Fruit fly (Drosophila melanogaster) whole organism, pupa: ENCODE data around the gene capt.
A peak's percentile ranks its signal among the peaks of the same experiment; 100 is the strongest.

Experiments used
- CG10348 ChIP-seq: fragments of 200-800 bp; sonication (Bioruptor generic); IDR thresholded peaks from 2 replicates; pipeline ENCODE4 v1.3.6; 2022; ENCODE audit warnings: missing biosample characterization, missing genetic modification characterization
- CG12605 ChIP-seq: fragments of 200-800 bp; sonication (Bioruptor generic); IDR thresholded peaks from 2 replicates; pipeline ENCODE4 v1.3.6; 2022; ENCODE audit warnings: missing biosample characterization, missing genetic modification characterization
- CG13204 ChIP-seq: fragments of 200-800 bp; sonication (Bioruptor generic); optimal IDR thresholded peaks from 2 replicates; lab custom pipeline; 2018; ENCODE audit warnings: missing biosample characterization, mild to moderate bottlenecking, missing genetic modification characterization, moderate library complexity
- CG14655 ChIP-seq: fragments of 200-800 bp; sonication (Bioruptor generic); optimal IDR thresholded peaks from 3 replicates; lab custom pipeline; 2017; ENCODE audit warnings: mild to moderate bottlenecking, missing biosample characterization, missing genetic modification reagents, missing genetic modification characterization
- CG15710 ChIP-seq: fragments of 200-800 bp; sonication (Bioruptor generic); optimal IDR thresholded peaks from 2 replicates; lab custom pipeline; 2018; ENCODE audit warnings: missing biosample characterization, mild to moderate bottlenecking, missing genetic modification characterization, moderate library complexity
- CG17806 ChIP-seq: fragments of 200-800 bp; sonication (Bioruptor generic); optimal IDR thresholded peaks from 2 replicates; lab custom pipeline; 2018; ENCODE audit warnings: missing biosample characterization, mild to moderate bottlenecking, missing genetic modification characterization, moderate library complexity
- CG32121 ChIP-seq: fragments of 200-800 bp; sonication (Bioruptor generic); IDR thresholded peaks from 2 replicates; pipeline ENCODE4 v1.3.6; 2022; ENCODE audit warnings: missing biosample characterization, missing genetic modification characterization
- CG34367 ChIP-seq: fragments of 200-800 bp; sonication (Bioruptor generic); optimal IDR thresholded peaks from 2 replicates; lab custom pipeline; 2018; ENCODE audit warnings: missing biosample characterization, mild to moderate bottlenecking, missing genetic modification characterization
- CG4496 ChIP-seq: fragments of 200-800 bp; sonication (Bioruptor generic); IDR thresholded peaks from 3 replicates; pipeline ENCODE4 v1.3.6; 2022; ENCODE audit warnings: missing biosample characterization, missing genetic modification characterization
- CG8159 ChIP-seq: fragments of 200-800 bp; sonication (Bioruptor generic); optimal IDR thresholded peaks from 3 replicates; lab custom pipeline; 2018; ENCODE audit warnings: missing biosample characterization, mild to moderate bottlenecking, missing genetic modification characterization, moderate library complexity
- CG8301 ChIP-seq: fragments of 200-800 bp; sonication (Bioruptor generic); optimal IDR thresholded peaks from 2 replicates; lab custom pipeline; 2018; ENCODE audit warnings: missing biosample characterization, mild to moderate bottlenecking, missing genetic modification characterization
- CG9948 ChIP-seq: fragments of 200-800 bp; sonication (Bioruptor generic); optimal IDR thresholded peaks from 2 replicates; lab custom pipeline; 2018; ENCODE audit warnings: missing biosample characterization, mild to moderate bottlenecking, missing genetic modification characterization, moderate library complexity
- D1 ChIP-seq: fragments of 200-800 bp; sonication (Bioruptor generic); optimal IDR thresholded peaks from 2 replicates; lab custom pipeline; 2018; ENCODE audit warnings: missing biosample characterization, mild to moderate bottlenecking, missing genetic modification characterization, moderate library complexity
- EcR ChIP-seq: fragments of 200-800 bp; sonication (Bioruptor generic); optimal IDR thresholded peaks from 3 replicates; lab custom pipeline; 2019; ENCODE audit warnings: missing biosample characterization, missing genetic modification characterization, mild to moderate bottlenecking, moderate library complexity, missing genetic modification reagents
- Ets98B ChIP-seq: fragments of 200-800 bp; sonication (Bioruptor generic); IDR thresholded peaks from 2 replicates; pipeline ENCODE4 v1.3.6; 2022; ENCODE audit warnings: missing biosample characterization, missing genetic modification characterization
- Pif1A ChIP-seq: fragments of 200-800 bp; sonication (Bioruptor generic); optimal IDR thresholded peaks from 3 replicates; lab custom pipeline; 2016; ENCODE audit warnings: missing biosample characterization, missing genetic modification characterization
- Pif1B ChIP-seq: fragments of 200-800 bp; sonication (Bioruptor generic); optimal IDR thresholded peaks from 3 replicates; lab custom pipeline; 2016; ENCODE audit warnings: missing biosample characterization, missing genetic modification characterization
- Snoo ChIP-seq: fragments of 200-800 bp; sonication (Bioruptor generic); optimal IDR thresholded peaks from 3 replicates; lab custom pipeline; 2017; ENCODE audit warnings: missing biosample characterization, mild to moderate bottlenecking, missing genetic modification characterization, inconsistent platforms
- fd96Ca ChIP-seq: fragments of 200-800 bp; sonication (Bioruptor generic); IDR thresholded peaks from 3 replicates; pipeline ENCODE4 v1.3.6; 2022; ENCODE audit warnings: missing biosample characterization, missing genetic modification characterization
- gl ChIP-seq: fragments of 200-800 bp; sonication (Bioruptor generic); optimal IDR thresholded peaks from 2 replicates; lab custom pipeline; 2018; ENCODE audit warnings: missing biosample characterization, mild to moderate bottlenecking, missing genetic modification characterization
- rn ChIP-seq: fragments of 200-800 bp; sonication (Bioruptor generic); IDR thresholded peaks from 2 replicates; pipeline ENCODE4 v1.3.6; 2022; ENCODE audit warnings: missing biosample characterization, missing genetic modification characterization

Gene capt

DNA sequence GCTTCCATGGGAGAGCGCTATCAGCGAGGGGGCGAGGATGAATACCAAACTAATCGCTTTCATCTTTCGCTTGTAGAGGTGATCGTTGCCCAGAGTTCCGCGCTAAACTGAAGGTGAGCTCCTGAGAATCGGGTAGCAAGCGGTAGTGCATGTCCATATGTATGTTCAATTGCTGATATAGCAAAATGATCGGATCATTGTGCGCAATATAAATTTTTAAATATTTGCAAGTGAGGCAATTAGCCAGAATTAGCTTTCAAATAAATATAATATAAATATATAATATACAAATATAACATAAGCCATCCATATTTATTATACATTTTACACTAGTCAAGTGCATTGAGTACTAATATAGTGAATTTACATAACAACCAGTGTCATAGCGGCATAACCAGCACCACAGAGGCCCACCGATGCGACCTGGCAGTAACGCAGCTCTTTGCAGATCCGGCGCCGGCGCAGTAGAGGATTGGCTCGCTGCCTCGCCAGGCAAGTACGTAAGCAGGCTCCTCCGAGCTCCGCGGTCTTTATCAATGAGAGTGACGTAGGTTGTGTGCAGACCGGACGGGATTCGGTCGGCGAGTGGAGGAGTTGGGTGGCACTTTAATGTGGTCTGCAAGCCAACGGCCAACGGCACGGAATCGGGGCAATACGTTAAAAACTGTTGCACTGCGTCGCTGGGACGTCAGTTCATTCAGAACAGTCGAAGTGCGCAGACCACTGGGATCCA lies 23.9 kb downstream of the capt start, which contains the start of the genes Iris and CG4577:
Iris (minus strand) TSS at position 88 of the 733 bp plus-strand sequence.
CG4577 (plus strand) TSS at position 683 of the 733 bp plus-strand sequence.
- TF ChIP-seq CG32121 (GFP tag; lab: Robert Waterston, UW), result no peak
- no peak for TF ChIP-seq Ets98B (GFP tag; lab: Robert Waterston, UW)
- peak; percentile 2 for TF ChIP-seq CG17806 (tag; lab: Kevin White, UChicago)
- no peak for TF ChIP-seq CG9948 (tag; lab: Kevin White, UChicago)
- no peak for TF ChIP-seq EcR (GFP tag; lab: Kevin White, UChicago)
- TF ChIP-seq Snoo, result no peak
- peak; percentile 23 for TF ChIP-seq CG13204 (GFP tag; lab: Kevin White, UChicago)
- TF ChIP-seq CG15710 (tag; lab: Kevin White, UChicago), result no peak

DNA sequence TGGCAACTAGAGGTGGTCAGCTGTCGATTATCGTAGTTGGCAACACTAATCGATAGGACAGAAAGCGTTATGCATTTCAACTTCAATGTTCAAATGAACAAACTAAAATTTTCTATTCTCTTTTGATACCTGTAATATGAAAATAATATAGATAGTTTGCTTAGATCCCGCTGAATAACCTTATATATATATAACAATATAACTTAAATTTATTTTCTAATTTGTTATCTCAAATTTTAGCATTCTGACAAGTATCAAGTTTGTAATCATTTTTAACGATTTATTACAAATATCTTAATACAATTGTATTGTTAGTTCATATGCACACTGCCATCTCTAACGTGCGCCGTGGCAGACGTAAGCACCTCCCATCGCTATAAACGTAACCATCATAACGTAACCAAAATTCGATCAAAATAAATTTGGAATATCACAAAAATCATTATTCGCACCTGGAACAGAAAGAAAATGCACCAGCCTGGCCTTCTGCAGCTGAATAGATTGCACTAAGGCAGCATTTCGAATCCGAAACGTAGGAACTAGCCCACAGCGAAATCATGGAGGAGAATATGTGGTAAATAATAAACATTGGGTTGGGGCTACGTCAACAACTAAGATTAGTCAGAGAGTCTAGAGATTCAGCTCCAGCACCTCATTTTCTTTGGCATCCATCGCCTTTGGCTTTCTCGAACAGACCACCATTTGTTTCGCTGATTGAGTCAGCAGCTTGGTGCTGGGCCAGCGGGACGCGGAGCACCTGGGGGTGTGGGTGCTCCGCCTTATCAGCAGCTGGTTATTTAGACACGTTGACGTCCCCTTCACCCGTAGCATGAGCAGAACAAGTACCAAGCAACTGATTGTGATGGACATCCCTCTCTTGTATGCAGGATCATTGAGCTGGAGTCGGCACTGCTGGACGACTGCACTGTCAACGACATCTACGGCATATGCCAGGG lies 28.9 kb downstream of the capt start, which contains the start of the genes Pino and TBC1D23:
Pino (minus strand) TSS at position 22 of the 956 bp plus-strand sequence.
TBC1D23 (plus strand) TSS at position 385 of the 956 bp plus-strand sequence.
- TF ChIP-seq CG15710 (tag; lab: Kevin White, UChicago) (peak; percentile 69), CG14655 (peak; percentile 69), CG12605 (GFP tag; lab: Robert Waterston, UW) (0 out of 2 replicates have a peak, but pooled peaks have one; percentile 18), CG13204 (GFP tag; lab: Kevin White, UChicago) (no peak), EcR (GFP tag; lab: Kevin White, UChicago) (no peak), CG9948 (tag; lab: Kevin White, UChicago) (peak; percentile 68), CG10348 (GFP tag; lab: Robert Waterston, UW) (no peak), CG32121 (GFP tag; lab: Robert Waterston, UW) (peak; percentile 66), CG8301 (tag; lab: Kevin White, UChicago) (peak; percentile 58), CG4496 (GFP tag; lab: Robert Waterston, UW) (peak; percentile 73), CG34367 (tag; lab: Kevin White, UChicago) (peak; percentile 59), CG8159 (tag; lab: Kevin White, UChicago) (peak; percentile 72), CG17806 (tag; lab: Kevin White, UChicago) (peak; percentile 59), Pif1A (GFP tag; lab: Kevin White, UChicago) (no peak), Snoo (peak; percentile 47), D1 (tag; lab: Kevin White, UChicago) (no peak), Pif1B (GFP tag; lab: Kevin White, UChicago) (peak; percentile 48), rn (GFP tag; lab: Robert Waterston, UW) (0 out of 2 replicates have a peak, but pooled peaks have one; percentile 18), fd96Ca (GFP tag; lab: Robert Waterston, UW) (peak; percentile 45; the same call in 1 of the 3 replicates), Ets98B (GFP tag; lab: Robert Waterston, UW) (peak; percentile 59), gl (tag; lab: Kevin White, UChicago) (no peak)

DNA sequence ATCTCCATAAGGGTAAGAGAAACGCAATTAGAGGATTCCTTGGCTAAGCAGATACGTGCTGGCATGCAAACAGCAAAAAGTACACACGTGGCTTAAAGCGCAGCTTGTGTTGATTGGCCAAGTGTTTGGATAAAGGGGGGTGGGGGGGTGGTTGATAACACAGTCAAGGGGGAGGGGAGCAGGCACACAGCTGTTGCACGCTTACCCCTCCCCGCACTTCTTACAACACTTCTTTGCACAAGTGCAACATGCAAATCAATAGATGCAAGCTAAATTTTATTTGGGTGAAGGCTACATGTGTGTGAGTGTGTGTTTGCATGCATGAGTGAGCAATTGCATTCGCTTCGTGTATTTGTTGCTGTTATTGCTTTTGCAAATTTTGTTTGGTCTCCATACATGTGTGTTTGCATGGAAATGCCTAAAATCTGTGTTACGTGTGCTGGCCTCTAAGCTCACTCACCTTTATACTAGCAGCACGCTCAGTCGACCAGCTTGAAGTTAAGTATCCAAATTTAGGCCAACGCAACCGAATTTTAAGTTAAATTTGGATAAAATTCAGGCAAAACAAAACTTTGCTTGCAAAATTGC lies 29.6 kb downstream of the capt start:
- TF ChIP-seq CG17806 (tag; lab: Kevin White, UChicago) (no peak), CG8159 (tag; lab: Kevin White, UChicago) (no peak), CG8301 (tag; lab: Kevin White, UChicago) (no peak), CG34367 (tag; lab: Kevin White, UChicago) (no peak), fd96Ca (GFP tag; lab: Robert Waterston, UW) (no peak), CG15710 (tag; lab: Kevin White, UChicago) (no peak), CG12605 (GFP tag; lab: Robert Waterston, UW) (no peak), rn (GFP tag; lab: Robert Waterston, UW) (no peak), CG10348 (GFP tag; lab: Robert Waterston, UW) (no peak), Pif1A (GFP tag; lab: Kevin White, UChicago) (no peak), gl (tag; lab: Kevin White, UChicago) (no peak), D1 (tag; lab: Kevin White, UChicago) (no peak), CG4496 (GFP tag; lab: Robert Waterston, UW) (no peak), Pif1B (GFP tag; lab: Kevin White, UChicago) (no peak), CG9948 (tag; lab: Kevin White, UChicago) (no peak), CG14655 (no peak), Snoo (no peak)

DNA sequence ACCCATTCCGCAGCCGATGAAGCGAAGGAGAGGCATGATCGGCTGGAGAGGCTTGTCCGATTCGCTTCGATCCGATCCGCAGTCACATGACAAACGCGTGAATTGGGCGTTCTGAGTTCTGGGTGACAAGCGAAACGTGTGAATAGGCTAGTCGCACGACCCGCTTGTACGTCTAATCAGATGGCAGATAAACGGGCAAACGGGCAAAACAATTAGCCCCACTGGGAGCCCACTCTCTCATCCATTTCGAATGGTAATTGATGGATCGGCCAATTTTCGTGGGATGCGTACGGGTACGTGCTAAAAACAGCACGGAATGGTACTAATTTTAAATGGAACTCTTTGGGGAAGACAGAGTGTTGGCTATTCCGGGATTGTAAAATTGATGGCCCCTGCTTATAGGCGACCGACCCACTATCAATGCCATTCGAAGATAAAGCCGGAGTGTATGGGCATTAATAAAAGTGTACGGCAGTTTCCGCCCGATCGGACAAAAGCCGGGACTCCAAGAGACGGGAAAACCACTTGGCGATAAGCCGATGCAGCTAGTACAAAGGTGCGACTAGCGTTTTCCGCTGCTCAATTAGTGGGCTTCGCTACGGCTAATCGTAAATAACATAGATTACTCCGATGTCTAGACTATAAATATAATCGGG lies 30.5 kb downstream of the capt start:
- TF ChIP-seq fd96Ca (GFP tag; lab: Robert Waterston, UW) (no peak), rn (GFP tag; lab: Robert Waterston, UW) (no peak)
